Worm (Caenorhabditis elegans): ENCODE results near the gene col-124.

col-124 gene

DNA sequence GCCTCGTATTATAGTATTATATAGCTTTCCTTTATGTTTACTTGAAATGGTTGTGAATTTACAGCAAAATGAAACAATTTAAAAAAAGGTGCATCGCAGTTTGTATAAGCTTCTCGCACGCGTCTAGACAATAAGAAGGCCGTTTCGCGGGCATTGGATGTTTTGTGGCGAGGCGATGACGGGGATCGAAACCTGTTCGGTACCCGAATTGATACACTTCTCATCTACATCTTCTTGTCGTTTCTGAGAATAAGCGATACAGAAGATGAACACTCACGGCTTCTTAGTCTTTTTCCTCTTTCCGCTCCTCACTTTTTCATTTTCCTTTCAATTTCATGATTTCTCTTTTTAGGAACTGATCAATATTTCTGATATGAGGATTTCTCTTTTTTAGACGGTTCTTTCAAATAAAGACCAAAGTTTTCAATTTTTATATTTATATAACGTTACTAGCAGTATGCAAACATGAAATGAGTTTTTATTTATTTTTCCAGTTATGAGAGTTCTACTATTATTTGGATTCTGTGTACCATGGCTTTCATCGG is 29.5 kb downstream of the col-124 start, which contains the start of gene F01G10.10 (continued):
- TF ChIP-seq nhr-43 (tag; optimal IDR thresholded peaks at IDR 0.05; ENCODE audit: poor library complexity, severe bottlenecking) (peak; percentile 34), skn-1 (tag; optimal IDR thresholded peaks at IDR 0.05) (no peak), ceh-82 (tag; optimal IDR thresholded peaks at IDR 0.05) (no peak), daf-12 (tag; optimal IDR thresholded peaks at IDR 0.05) (no peak), unc-39 (tag; optimal IDR thresholded peaks at IDR 0.05) (no peak), lin-15B (tag; optimal IDR thresholded peaks at IDR 0.05) (no peak), elt-3 (tag; optimal IDR thresholded peaks at IDR 0.05) (no peak), fkh-10 (GFP tag; optimal IDR thresholded peaks at IDR 0.05) (no peak), fos-1 (tag; optimal IDR thresholded peaks at IDR 0.05) (no peak), egl-27 (tag; optimal IDR thresholded peaks at IDR 0.05) (no peak), elt-2 (tag; optimal IDR thresholded peaks at IDR 0.05) (peak; percentile 41), nhr-28 (tag; optimal IDR thresholded peaks at IDR 0.05) (no peak), nhr-11 (tag; optimal IDR thresholded peaks at IDR 0.05) (no peak)

DNA sequence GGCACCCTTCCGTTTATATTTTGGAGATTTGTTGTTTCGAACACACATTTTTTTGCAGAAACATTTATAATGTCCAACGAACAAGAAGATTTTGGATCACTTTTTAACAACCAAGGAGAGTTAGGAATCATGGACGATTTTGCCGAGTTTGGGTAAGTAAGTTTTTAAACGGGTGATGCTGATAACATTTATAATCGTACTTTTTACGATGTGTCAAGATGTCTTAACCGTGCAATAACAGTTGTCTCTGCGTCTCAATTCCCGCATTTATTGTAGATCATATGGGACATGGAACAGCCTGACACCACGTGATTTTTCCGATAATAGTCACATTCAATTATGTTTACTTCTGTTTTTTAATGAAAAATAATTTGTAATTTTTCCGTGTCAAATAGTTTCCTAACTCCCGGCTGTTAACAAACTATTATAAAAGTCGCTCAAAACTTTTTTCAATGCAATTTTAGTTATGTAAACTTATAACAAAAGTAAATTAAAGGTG is 34.4 kb downstream of the col-124 start, which contains the start of gene daf-14:
Gene daf-14, plus strand, starts transcription at position 51 of the 499 bp plus-strand sequence.
- peak; percentile 22 for TF ChIP-seq pqm-1 (tag; optimal IDR thresholded peaks at IDR 0.05)
- TF ChIP-seq nfya-1 (tag; optimal IDR thresholded peaks at IDR 0.05; ENCODE audit: insufficient read depth): peak; percentile 11
- TF ChIP-seq nhr-23 (tag; optimal IDR thresholded peaks at IDR 0.05): peak; percentile 4
- peak; percentile 46 for TF ChIP-seq elt-2 (tag; optimal IDR thresholded peaks at IDR 0.05)
- no peak for TF ChIP-seq nhr-237 (tag; optimal IDR thresholded peaks at IDR 0.05)
- peak; percentile 25 for TF ChIP-seq pha-4 (tag; optimal IDR thresholded peaks at IDR 0.05)

DNA sequence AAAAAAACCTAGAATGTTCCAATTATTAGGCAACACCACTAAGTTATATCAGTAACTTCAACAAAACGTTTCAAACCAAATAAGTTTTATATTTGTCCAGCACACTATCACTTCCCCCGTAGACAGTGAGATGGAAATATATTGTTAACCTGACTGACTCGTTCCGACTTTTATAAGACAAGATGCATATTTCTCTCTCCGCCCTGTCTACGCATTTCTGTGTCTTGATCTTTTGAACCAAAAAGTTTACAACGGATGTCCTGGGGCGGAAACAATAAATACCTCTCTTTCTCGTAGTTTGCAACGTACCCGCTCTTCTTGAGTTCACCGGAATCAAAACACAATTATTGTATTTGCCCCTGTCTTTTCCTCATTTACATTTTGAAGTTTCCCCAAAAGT is 35.0 kb downstream of the col-124 start:
- no peak for TF ChIP-seq ceh-82 (tag; optimal IDR thresholded peaks at IDR 0.05)
- no peak for TF ChIP-seq eor-1 (tag; optimal IDR thresholded peaks at IDR 0.05)
- TF ChIP-seq lin-15B (tag; optimal IDR thresholded peaks at IDR 0.05): no peak
- TF ChIP-seq daf-12 (tag; optimal IDR thresholded peaks at IDR 0.05): no peak
- no peak for TF ChIP-seq snpc-4 (tag; optimal IDR thresholded peaks at IDR 0.05)
- TF ChIP-seq ama-1 (optimal IDR thresholded peaks at IDR 0.05): no peak
- TF ChIP-seq nhr-23 (tag; optimal IDR thresholded peaks at IDR 0.05): no peak
- no peak for TF ChIP-seq mdl-1 (tag; optimal IDR thresholded peaks at IDR 0.05)
- no peak for TF ChIP-seq ztf-11 (tag; optimal IDR thresholded peaks at IDR 0.05)
- TF ChIP-seq nhr-76 (tag; optimal IDR thresholded peaks at IDR 0.05): no peak
- no peak for TF ChIP-seq sea-2 (GFP tag; optimal IDR thresholded peaks at IDR 0.05)
- TF ChIP-seq aly-2 (tag; optimal IDR thresholded peaks at IDR 0.05): no peak
- TF ChIP-seq elt-1 (tag; optimal IDR thresholded peaks at IDR 0.05): no peak
- TF ChIP-seq fkh-10 (GFP tag; optimal IDR thresholded peaks at IDR 0.05): no peak
- no peak for TF ChIP-seq tbx-2 (tag; optimal IDR thresholded peaks at IDR 0.05)
- TF ChIP-seq egl-5 (tag; optimal IDR thresholded peaks at IDR 0.05): no peak

DNA sequence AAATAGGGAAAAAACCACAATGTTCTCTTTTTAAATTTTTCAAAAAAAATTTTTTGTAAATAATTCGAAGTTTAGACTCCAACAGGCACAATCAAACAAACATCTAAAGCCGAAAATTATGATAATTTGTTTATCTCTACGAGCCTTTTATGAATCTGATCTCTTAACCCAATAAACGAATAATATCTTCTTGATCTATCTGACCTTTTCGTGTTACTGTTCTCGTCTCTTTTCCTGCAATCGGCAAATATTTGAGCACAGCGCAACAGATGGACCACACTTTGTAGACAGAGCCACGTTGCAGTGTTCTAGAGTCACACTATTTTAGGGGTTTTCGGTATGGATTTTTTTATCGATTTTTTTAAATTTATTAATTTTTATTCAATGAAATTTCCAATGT is 35.5 kb downstream of the col-124 start:
- TF ChIP-seq nhr-43 (tag; optimal IDR thresholded peaks at IDR 0.05; ENCODE audit: poor library complexity, severe bottlenecking) (no peak), lin-39 (tag; optimal IDR thresholded peaks at IDR 0.05) (no peak), elt-1 (tag; optimal IDR thresholded peaks at IDR 0.05) (no peak), pqm-1 (tag; optimal IDR thresholded peaks at IDR 0.05) (no peak), elt-3 (tag; optimal IDR thresholded peaks at IDR 0.05) (no peak), tbx-2 (tag; optimal IDR thresholded peaks at IDR 0.05) (no peak), nhr-23 (tag; optimal IDR thresholded peaks at IDR 0.05) (no peak), zag-1 (tag; optimal IDR thresholded peaks at IDR 0.05) (no peak), elt-2 (tag; optimal IDR thresholded peaks at IDR 0.05) (no peak), nhr-76 (tag; optimal IDR thresholded peaks at IDR 0.05) (no peak), nhr-12 (tag; optimal IDR thresholded peaks at IDR 0.05) (no peak), ZK546.5 (tag; optimal IDR thresholded peaks at IDR 0.05) (no peak), unc-62 (GFP tag; optimal IDR thresholded peaks at IDR 0.05) (no peak), mdl-1 (tag; optimal IDR thresholded peaks at IDR 0.05) (no peak), ama-1 (optimal IDR thresholded peaks at IDR 0.05) (no peak), aly-2 (tag; optimal IDR thresholded peaks at IDR 0.05) (no peak), hmg-11 (tag; optimal IDR thresholded peaks at IDR 0.05) (no peak), nhr-67 (tag; optimal IDR thresholded peaks at IDR 0.05) (no peak)
